Worm (Caenorhabditis elegans) whole organism, L1 larva: ENCODE data around the gene rabn-5.

Experiments
- C34B4.2 ChIP-seq: sonication (generic microtip); optimal IDR thresholded peaks from 2 replicates; lab custom pipeline; 2017; ENCODE audit warnings: mild to moderate bottlenecking, missing genetic modification characterization, missing compliant biosample characterization
- F16B12.6 ChIP-seq: fragments of 150-350 bp; optimal IDR thresholded peaks from 2 replicates; lab custom pipeline; 2014; ENCODE audit warnings: missing biosample characterization, missing genetic modification characterization
- aha-1 ChIP-seq: fragments of 150-350 bp; optimal IDR thresholded peaks from 2 replicates; lab custom pipeline; 2014; ENCODE audit warnings: missing biosample characterization, missing genetic modification characterization
- alr-1 ChIP-seq: fragments of 200-800 bp; sonication (Bioruptor generic); optimal IDR thresholded peaks from 2 replicates; lab custom pipeline; 2018; ENCODE audit warnings: borderline replicate concordance, mild to moderate bottlenecking, missing genetic modification characterization, missing compliant biosample characterization
- ama-1 ChIP-seq: fragments of 150-350 bp; optimal IDR thresholded peaks from 2 replicates; lab custom pipeline; 2014
- blmp-1 ChIP-seq: fragments of 150-350 bp; optimal IDR thresholded peaks from 2 replicates; lab custom pipeline; 2014; ENCODE audit warnings: missing biosample characterization, missing genetic modification characterization
- ceh-8 ChIP-seq: fragments of 200-800 bp; sonication (Bioruptor generic); optimal IDR thresholded peaks from 2 replicates; lab custom pipeline; 2018; ENCODE audit warnings: mild to moderate bottlenecking, missing genetic modification characterization, moderate library complexity, missing compliant biosample characterization
- ceh-82 ChIP-seq, 3 experiments: fragments of 150-350 bp in 1 of 3; sonication (generic microtip) in 2 of 3; optimal IDR thresholded peaks; 2 replicates each; lab custom pipeline; 2014 to 2017; ENCODE audit warnings: missing biosample characterization in 3 of 3, missing genetic modification characterization in 3 of 3
- ceh-88 ChIP-seq: fragments of 200-800 bp; sonication (Bioruptor generic); IDR thresholded peaks from 2 replicates; pipeline ENCODE4 v1.3.6; 2022; ENCODE audit warnings: missing genetic modification characterization, missing compliant biosample characterization
- dpl-1 ChIP-seq, 3 experiments: fragments of 150-350 bp in 2 of 3; sonication (generic microtip) in 1 of 3; optimal IDR thresholded peaks; 2 replicates each; lab custom pipeline; 2014 to 2017; ENCODE audit warnings: missing biosample characterization in 3 of 3, missing genetic modification characterization in 3 of 3, missing genetic modification reagents in 3 of 3
- dsc-1 ChIP-seq: sonication (generic microtip); optimal IDR thresholded peaks from 2 replicates; lab custom pipeline; 2016; ENCODE audit warnings: mild to moderate bottlenecking, missing genetic modification characterization, missing compliant biosample characterization
- efl-1 ChIP-seq, 4 experiments: fragments of 150-350 bp; optimal IDR thresholded peaks in 3 of 4; peaks in 1 of 4; 1 replicate in 1 of 4; 2 replicates in 3 of 4; lab custom pipeline; 2014; ENCODE audit warnings: missing biosample characterization in 2 of 4, missing genetic modification characterization in 2 of 4, missing genetic modification reagents in 2 of 4
- efl-3 ChIP-seq: fragments of 200-800 bp; sonication (Bioruptor generic); optimal IDR thresholded peaks from 2 replicates; lab custom pipeline; 2018; ENCODE audit warnings: mild to moderate bottlenecking, missing genetic modification characterization, missing compliant biosample characterization
- egl-13 ChIP-seq: sonication (generic microtip); optimal IDR thresholded peaks from 2 replicates; lab custom pipeline; 2016; ENCODE audit warnings: missing genotype, missing genetic modification reagents, missing genetic modification characterization, missing compliant biosample characterization
- egl-27 ChIP-seq, 2 experiments: fragments of 150-350 bp in 1 of 2; sonication (generic microtip); optimal IDR thresholded peaks; 3 replicates each; lab custom pipeline; 2017 to 2018; ENCODE audit warnings: missing biosample characterization in 2 of 2, missing genetic modification characterization in 2 of 2, missing genetic modification reagents in 2 of 2
- elt-2 ChIP-seq: sonication (generic microtip); optimal IDR thresholded peaks from 2 replicates; lab custom pipeline; 2016; ENCODE audit warnings: missing genetic modification characterization, mild to moderate bottlenecking, inconsistent platforms, missing compliant biosample characterization, missing genetic modification reagents
- elt-3 ChIP-seq, 6 experiments: fragments of 150-350 bp in 1 of 6; sonication (generic microtip); optimal IDR thresholded peaks; 2 replicates each; lab custom pipeline; 2017 to 2018; ENCODE audit warnings: missing biosample characterization in 6 of 6, missing genetic modification characterization in 6 of 6, inconsistent platforms in 1 of 6
- fkh-8 ChIP-seq: sonication (generic microtip); optimal IDR thresholded peaks from 2 replicates; lab custom pipeline; 2016; ENCODE audit warnings: mild to moderate bottlenecking, missing genetic modification characterization, missing compliant biosample characterization
- grh-1 ChIP-seq: fragments of 200-800 bp; sonication (Bioruptor generic); IDR thresholded peaks from 2 replicates; pipeline ENCODE4 v1.3.6; 2022; ENCODE audit warnings: missing genetic modification reagents, missing genetic modification characterization, missing compliant biosample characterization
- jun-1 ChIP-seq: fragments of 150-350 bp; optimal IDR thresholded peaks from 2 replicates; lab custom pipeline; 2014; ENCODE audit warnings: missing biosample characterization, missing genetic modification reagents, missing genetic modification characterization
- lin-13 ChIP-seq: fragments of 150-350 bp; optimal IDR thresholded peaks from 2 replicates; lab custom pipeline; 2014; ENCODE audit warnings: missing biosample characterization, missing genetic modification reagents, missing genetic modification characterization
- lin-14 ChIP-seq: fragments of 200-800 bp; sonication (Bioruptor generic); optimal IDR thresholded peaks from 2 replicates; lab custom pipeline; 2018; ENCODE audit warnings: mild to moderate bottlenecking, missing genetic modification characterization, moderate library complexity, missing compliant biosample characterization
- lin-15B ChIP-seq: fragments of 150-350 bp; sonication (generic microtip); optimal IDR thresholded peaks from 3 replicates; lab custom pipeline; 2014; ENCODE audit warnings: missing biosample characterization, missing genetic modification characterization
- lin-35 ChIP-seq, 2 experiments: fragments of 150-350 bp; optimal IDR thresholded peaks; 2 replicates each; lab custom pipeline; 2014; ENCODE audit warnings: missing biosample characterization in 2 of 2, missing genetic modification characterization in 2 of 2, missing genetic modification reagents in 2 of 2
- lin-39 ChIP-seq: fragments of 150-350 bp; optimal IDR thresholded peaks from 2 replicates; lab custom pipeline; 2014; ENCODE audit warnings: missing biosample characterization, missing genetic modification reagents, missing genetic modification characterization
- lir-3 ChIP-seq: sonication (generic microtip); optimal IDR thresholded peaks from 2 replicates; lab custom pipeline; 2016; ENCODE audit warnings: mild to moderate bottlenecking, missing genetic modification characterization, moderate library complexity, missing compliant biosample characterization; ENCODE audit not compliant: poor library complexity
- lsy-2 ChIP-seq, 2 experiments: fragments of 150-350 bp; optimal IDR thresholded peaks; 2 replicates each; lab custom pipeline; 2014; ENCODE audit warnings: missing biosample characterization in 2 of 2, missing genetic modification characterization in 2 of 2
- mdl-1 ChIP-seq, 2 experiments: fragments of 150-350 bp; optimal IDR thresholded peaks; 2 replicates each; lab custom pipeline; 2014 to 2017; ENCODE audit warnings: missing biosample characterization in 2 of 2, missing genetic modification characterization in 2 of 2, inconsistent platforms in 1 of 2
- nhr-12 ChIP-seq: sonication (generic microtip); optimal IDR thresholded peaks from 2 replicates; lab custom pipeline; 2017; ENCODE audit warnings: missing biosample characterization, missing genetic modification characterization
- nhr-19 ChIP-seq: fragments of 200-800 bp; sonication (Bioruptor generic); conservative IDR thresholded peaks from 2 replicates; pipeline ENCODE4 v1.3.6; 2022; ENCODE audit warnings: missing genetic modification characterization, missing compliant biosample characterization
- nhr-20 ChIP-seq: sonication (generic microtip); optimal IDR thresholded peaks from 2 replicates; lab custom pipeline; 2016; ENCODE audit warnings: mild to moderate bottlenecking, missing genetic modification characterization, missing compliant biosample characterization
- nhr-237 ChIP-seq: fragments of 150-350 bp; optimal IDR thresholded peaks from 2 replicates; lab custom pipeline; 2014; ENCODE audit warnings: missing biosample characterization, missing genetic modification characterization
- nhr-47 ChIP-seq: sonication (generic microtip); optimal IDR thresholded peaks from 2 replicates; lab custom pipeline; 2016; ENCODE audit warnings: mild to moderate bottlenecking, missing genetic modification characterization, moderate library complexity, missing compliant biosample characterization
- nhr-71 ChIP-seq: sonication (generic microtip); optimal IDR thresholded peaks from 2 replicates; lab custom pipeline; 2016; ENCODE audit warnings: mild to moderate bottlenecking, missing genetic modification characterization, moderate library complexity, missing compliant biosample characterization
- nhr-76 ChIP-seq: sonication (generic microtip); optimal IDR thresholded peaks from 2 replicates; lab custom pipeline; 2017; ENCODE audit warnings: missing biosample characterization, missing genetic modification characterization
- nhr-90 ChIP-seq: sonication (generic microtip); optimal IDR thresholded peaks from 2 replicates; lab custom pipeline; 2016; ENCODE audit warnings: mild to moderate bottlenecking, missing genetic modification characterization, missing compliant biosample characterization; ENCODE audit not compliant: poor library complexity
- pax-3 ChIP-seq: fragments of 200-800 bp; sonication (Bioruptor generic); optimal IDR thresholded peaks from 2 replicates; lab custom pipeline; 2018; ENCODE audit warnings: mild to moderate bottlenecking, missing genetic modification characterization, moderate library complexity, missing compliant biosample characterization
- pqm-1 ChIP-seq: sonication (generic microtip); optimal IDR thresholded peaks from 3 replicates; lab custom pipeline; 2017; ENCODE audit warnings: missing biosample characterization, missing genetic modification characterization
- rnt-1 ChIP-seq: sonication (generic microtip); optimal IDR thresholded peaks from 2 replicates; lab custom pipeline; 2016; ENCODE audit warnings: mild to moderate bottlenecking, missing genetic modification characterization, moderate library complexity, missing compliant biosample characterization
- skn-1 ChIP-seq: fragments of 150-350 bp; optimal IDR thresholded peaks from 2 replicates; lab custom pipeline; 2014; ENCODE audit warnings: missing biosample characterization, missing genetic modification characterization
- snu-23 ChIP-seq: sonication (generic microtip); optimal IDR thresholded peaks from 2 replicates; lab custom pipeline; 2016; ENCODE audit warnings: missing genetic modification characterization, missing compliant biosample characterization
- swsn-7 ChIP-seq: sonication (generic microtip); optimal IDR thresholded peaks from 2 replicates; lab custom pipeline; 2016; ENCODE audit warnings: missing genetic modification characterization, missing compliant biosample characterization
- unc-130 ChIP-seq: fragments of 150-350 bp; optimal IDR thresholded peaks from 2 replicates; lab custom pipeline; 2017; ENCODE audit warnings: missing biosample characterization, missing genetic modification characterization, inconsistent platforms
- unc-30 ChIP-seq: sonication (generic microtip); optimal IDR thresholded peaks from 2 replicates; lab custom pipeline; 2017; ENCODE audit warnings: missing biosample characterization, missing genetic modification characterization
- xbp-1 ChIP-seq: sonication (generic microtip); optimal IDR thresholded peaks from 2 replicates; lab custom pipeline; 2016; ENCODE audit warnings: missing genetic modification characterization, missing compliant biosample characterization
- zip-4 ChIP-seq: fragments of 200-800 bp; sonication (Bioruptor generic); optimal IDR thresholded peaks from 2 replicates; lab custom pipeline; 2018; ENCODE audit warnings: mild to moderate bottlenecking, missing genetic modification characterization, moderate library complexity, missing compliant biosample characterization
- ztf-11 ChIP-seq, 2 experiments: sonication (generic microtip); optimal IDR thresholded peaks; 2 replicates each; lab custom pipeline; 2016 to 2017; ENCODE audit warnings: missing genetic modification characterization in 2 of 2, missing biosample characterization in 1 of 2, missing compliant biosample characterization in 1 of 2

Gene rabn-5

ce11 chrIII:5840815-5841573, 23.4 kb upstream of the rabn-5 start:
- TF ChIP-seq zip-4 (GFP tag; lab: Kevin White, UChicago): no peak
- TF ChIP-seq lin-14 (GFP tag; lab: Kevin White, UChicago): no peak
- TF ChIP-seq C34B4.2: no peak
- no peak for TF ChIP-seq aha-1 (tag; lab: Kevin White, UChicago)
- no peak for TF ChIP-seq unc-130 (tag; lab: Kevin White, UChicago)
- no peak for TF ChIP-seq lin-39 (tag; lab: Kevin White, UChicago)
- TF ChIP-seq efl-1 (optimal IDR thresholded peaks at IDR 0.05; lab: Kevin White, UChicago): no peak
- TF ChIP-seq efl-1 (GFP tag; optimal IDR thresholded peaks at IDR 0.05 in 1 of 2; lab: Kevin White, UChicago): peak in 1 of 2 experiments; percentile 89
- TF ChIP-seq ztf-11 (tag; optimal IDR thresholded peaks at IDR 0.05; lab: Kevin White, UChicago): no peak
- TF ChIP-seq ceh-82 (tag; optimal IDR thresholded peaks at IDR 0.05; lab: Kevin White, UChicago): no peak
- no peak for TF ChIP-seq jun-1
- TF ChIP-seq F16B12.6: no peak
- TF ChIP-seq lin-35 (GFP tag; optimal IDR thresholded peaks at IDR 0.05; lab: Kevin White, UChicago): peak in 1 of 2 experiments; percentile 40
- no peak for TF ChIP-seq efl-3 (GFP tag; lab: Kevin White, UChicago)
- TF ChIP-seq nhr-12: no peak
- no peak for TF ChIP-seq skn-1 (tag; lab: Kevin White, UChicago)

ce11 chrIII:5841676-5842075, 22.7 kb upstream of the rabn-5 start:
- no peak for TF ChIP-seq nhr-76
- TF ChIP-seq lin-35 (GFP tag; optimal IDR thresholded peaks at IDR 0.05; lab: Kevin White, UChicago): peak in 1 of 2 experiments; percentile 69
- no peak for TF ChIP-seq pax-3 (tag; lab: Kevin White, UChicago)
- peak; percentile 87 for TF ChIP-seq blmp-1 (tag; lab: Kevin White, UChicago)
- peak; percentile 58 for TF ChIP-seq nhr-19
- TF ChIP-seq C34B4.2: no peak
- TF ChIP-seq alr-1 (tag; lab: Kevin White, UChicago): no peak
- no peak for TF ChIP-seq nhr-237 (tag; lab: Kevin White, UChicago)
- TF ChIP-seq lsy-2 (tag; optimal IDR thresholded peaks at IDR 0.05; lab: Kevin White, UChicago): peak in 1 of 2 experiments; percentile 74
- peak; percentile 21 for TF ChIP-seq swsn-7 (tag; lab: Kevin White, UChicago)
- no peak for TF ChIP-seq egl-27 (tag; optimal IDR thresholded peaks at IDR 0.05; lab: Kevin White, UChicago)
- TF ChIP-seq efl-1 (optimal IDR thresholded peaks at IDR 0.05; lab: Kevin White, UChicago): peak in 1 of 2 experiments; percentile 17
- TF ChIP-seq efl-1 (GFP tag; optimal IDR thresholded peaks at IDR 0.05 in 1 of 2; lab: Kevin White, UChicago): peak; percentile 16 to 53
- TF ChIP-seq fkh-8: peak; percentile 37
- TF ChIP-seq elt-2 (tag; lab: Kevin White, UChicago): no peak
- TF ChIP-seq lir-3 (tag; lab: Kevin White, UChicago): no peak
- TF ChIP-seq snu-23 (GFP tag; lab: Kevin White, UChicago): peak; percentile 78
- TF ChIP-seq ceh-88 (GFP tag; lab: Robert Waterston, UW): no peak
- TF ChIP-seq dpl-1 (GFP tag; optimal IDR thresholded peaks at IDR 0.05; lab: Kevin White, UChicago): peak in 2 of 3 experiments; percentile 31 to 37
- peak; percentile 49 for TF ChIP-seq nhr-90 (tag; lab: Kevin White, UChicago)
- no peak for TF ChIP-seq egl-13 (tag; lab: Kevin White, UChicago)
- TF ChIP-seq jun-1: no peak
- TF ChIP-seq lin-14 (GFP tag; lab: Kevin White, UChicago): peak; percentile 83
- TF ChIP-seq lin-13 (GFP tag; lab: Kevin White, UChicago): peak; percentile 46
- peak; percentile 11 for TF ChIP-seq dsc-1 (tag; lab: Kevin White, UChicago)
- TF ChIP-seq xbp-1 (tag; lab: Kevin White, UChicago): peak; percentile 7
- TF ChIP-seq ceh-8 (GFP tag; lab: Kevin White, UChicago): no peak
- TF ChIP-seq grh-1 (GFP tag; lab: Robert Waterston, UW): 0 out of 2 replicates have a peak, but pooled peaks have one; percentile 10
- no peak for TF ChIP-seq pqm-1 (tag; lab: Kevin White, UChicago)
- TF ChIP-seq lin-15B (tag; lab: Kevin White, UChicago): no peak
- TF ChIP-seq nhr-47 (tag; lab: Kevin White, UChicago): peak; percentile 59
- peak; percentile 33 for TF ChIP-seq ama-1 (lab: Kevin White, UChicago)
- peak; percentile 78 for TF ChIP-seq nhr-71 (tag; lab: Kevin White, UChicago)
- no peak for TF ChIP-seq unc-30 (tag; lab: Kevin White, UChicago)
- peak; percentile 26 for TF ChIP-seq rnt-1 (tag; lab: Kevin White, UChicago)
- peak; percentile 77 for TF ChIP-seq nhr-20
- TF ChIP-seq mdl-1 (tag; optimal IDR thresholded peaks at IDR 0.05; lab: Kevin White, UChicago): peak in 1 of 2 experiments; percentile 92
- peak in 1 of 3 experiments; percentile 20 for TF ChIP-seq ceh-82 (tag; optimal IDR thresholded peaks at IDR 0.05; lab: Kevin White, UChicago)
- peak in 1 of 6 experiments; percentile 64 for TF ChIP-seq elt-3 (tag; optimal IDR thresholded peaks at IDR 0.05; lab: Kevin White, UChicago)
